Worm (Caenorhabditis elegans): ENCODE results near the gene Y116A8C.40.

The Y116A8C.40 gene

DNA sequence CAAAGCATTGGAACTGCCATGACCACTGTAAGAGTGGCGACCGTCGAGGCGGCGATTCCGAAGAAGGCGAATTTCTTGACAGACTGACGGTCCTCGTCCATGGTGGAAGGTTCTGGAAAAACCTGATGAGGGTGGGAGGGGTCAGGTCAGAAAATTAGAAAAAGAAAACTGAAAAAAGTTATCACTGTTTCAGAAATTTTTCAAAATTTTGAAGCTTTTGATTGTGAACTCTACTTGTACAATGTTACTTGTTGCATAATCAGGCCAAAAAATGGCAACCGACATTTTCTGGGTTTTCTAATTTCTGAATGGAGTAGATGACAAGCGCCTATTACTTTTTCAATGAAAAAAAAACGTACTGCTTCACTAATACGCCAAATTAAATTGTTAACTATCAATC, 32.9 kb upstream of the Y116A8C.40 start, which contains the start of gene col-138:
Gene col-138, minus strand, starts transcription at position 101 of the 400 bp plus-strand sequence.
- TF ChIP-seq unc-130 (GFP tag; optimal IDR thresholded peaks at IDR 0.05) (no peak), lin-54 (GFP tag; optimal IDR thresholded peaks at IDR 0.05) (no peak), xnd-1 (tag; optimal IDR thresholded peaks at IDR 0.05) (no peak), tbx-9 (tag; optimal IDR thresholded peaks at IDR 0.05; ENCODE audit: borderline replicate concordance) (no peak), madf-3 (GFP tag; IDR thresholded peaks at IDR 0.05) (no peak), ceh-58 (GFP tag; IDR thresholded peaks at IDR 0.05) (no peak), aptf-3 (GFP tag; IDR thresholded peaks at IDR 0.05) (no peak), let-607 (tag; optimal IDR thresholded peaks at IDR 0.05) (no peak), aptf-2 (GFP tag; conservative IDR thresholded peaks at IDR 0.05) (no peak), snpc-3.4 (tag; optimal IDR thresholded peaks at IDR 0.05) (no peak), cebp-1 (GFP tag; IDR thresholded peaks at IDR 0.05) (no peak), cebp-1 (tag; optimal IDR thresholded peaks at IDR 0.05) (no peak), ztf-22 (GFP tag; optimal IDR thresholded peaks at IDR 0.05) (no peak), nhr-90 (tag; optimal IDR thresholded peaks at IDR 0.05) (no peak), gei-17 (GFP tag; optimal IDR thresholded peaks at IDR 0.05) (no peak), F37B4.10 (GFP tag; IDR thresholded peaks at IDR 0.05) (no peak), hlh-26 (GFP tag; conservative IDR thresholded peaks at IDR 0.05) (no peak), egl-44 (GFP tag; IDR thresholded peaks at IDR 0.05) (no peak), mel-28 (tag; optimal IDR thresholded peaks at IDR 0.05; ENCODE audit: borderline replicate concordance) (no peak)

DNA sequence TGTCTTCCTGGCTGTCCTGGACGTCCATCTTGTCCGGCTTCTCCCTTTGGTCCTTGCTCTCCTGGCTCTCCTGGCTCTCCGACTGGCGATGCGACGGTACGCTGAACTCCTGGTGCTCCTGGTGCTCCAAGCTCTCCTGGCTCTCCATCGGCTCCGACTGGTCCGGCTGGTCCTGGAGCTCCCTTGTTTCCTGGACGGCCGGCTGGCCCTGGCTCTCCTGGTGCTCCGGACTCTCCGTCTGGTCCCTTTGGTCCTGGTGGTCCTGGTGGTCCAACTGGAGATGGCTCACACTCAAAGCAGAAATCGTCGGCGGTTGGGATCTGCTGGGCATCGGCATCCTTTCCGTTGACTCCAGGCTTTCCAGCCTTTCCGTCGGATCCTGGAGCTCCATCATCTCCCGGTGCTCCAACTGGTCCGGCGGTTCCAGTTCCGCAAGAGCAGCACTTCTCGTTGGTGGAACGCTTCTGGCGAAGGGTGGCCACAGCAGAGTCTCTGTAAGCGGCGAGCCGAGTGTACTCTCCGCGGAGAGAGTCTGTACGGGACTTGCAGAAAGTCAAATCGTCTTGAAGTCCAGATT, 32.3 kb upstream of the Y116A8C.40 start:
- TF ChIP-seq nhr-179 (tag; optimal IDR thresholded peaks at IDR 0.05) (peak; percentile 39), attf-6 (GFP tag; IDR thresholded peaks at IDR 0.05) (no peak), Y79H2A.3 (GFP tag; conservative IDR thresholded peaks at IDR 0.05) (no peak), madf-10 (tag; optimal IDR thresholded peaks at IDR 0.05) (no peak), zfh-2 (GFP tag; conservative IDR thresholded peaks at IDR 0.05) (peak; percentile 91), egrh-3 (GFP tag; IDR thresholded peaks at IDR 0.05) (peak; percentile 96)

- TF ChIP-seq attf-3 (GFP tag; conservative IDR thresholded peaks at IDR 0.05) = no peak
- TF ChIP-seq bed-1 (GFP tag; IDR thresholded peaks at IDR 0.05) = no peak
- TF ChIP-seq snpc-4 (GFP tag; optimal IDR thresholded peaks at IDR 0.05) = no peak
- TF ChIP-seq snpc-4 (tag; optimal IDR thresholded peaks at IDR 0.05) = peak in 3 of 4 experiments; percentile 12 to 59 (median 18)
Measured at ce11 chrIV:17179565-17179964, 28.8 kb upstream of the Y116A8C.40 start.

DNA sequence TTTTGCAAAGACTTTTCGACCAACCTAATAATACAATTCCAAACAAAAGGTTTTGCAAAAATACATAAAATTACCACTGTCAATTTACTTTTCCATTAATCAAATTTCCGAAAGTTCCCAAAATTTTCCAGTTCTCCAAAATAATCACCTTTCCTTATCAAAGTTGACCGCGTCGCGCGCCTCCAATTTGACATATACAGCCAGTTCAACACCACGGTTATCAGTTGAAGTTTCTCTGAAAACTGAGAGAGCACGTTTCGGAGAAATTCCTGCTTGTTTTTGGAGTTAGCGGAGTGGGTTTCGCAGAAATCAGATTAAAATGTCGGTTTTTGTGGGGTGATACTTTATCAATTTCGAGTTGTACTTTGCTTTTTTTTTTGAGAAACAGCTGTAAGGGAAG, 28.3 kb upstream of the Y116A8C.40 start:
- TF ChIP-seq B0336.3 (GFP tag; IDR thresholded peaks at IDR 0.05) = no peak
- TF ChIP-seq lsy-27 (tag; optimal IDR thresholded peaks at IDR 0.05; ENCODE audit: borderline replicate concordance, insufficient read depth) = no peak
- peak; percentile 55 for TF ChIP-seq nhr-80 (tag; optimal IDR thresholded peaks at IDR 0.05)
- TF ChIP-seq sdz-38 (tag; optimal IDR thresholded peaks at IDR 0.05) = no peak
- peak; percentile 32; the same call in 1 of the 2 replicates for TF ChIP-seq dox-1 (GFP tag; IDR thresholded peaks at IDR 0.05)
- TF ChIP-seq F52B5.7 (tag; optimal IDR thresholded peaks at IDR 0.05) = no peak
- TF ChIP-seq ekl-4 (GFP tag; IDR thresholded peaks at IDR 0.05) = no peak
- TF ChIP-seq ceh-27 (GFP tag; optimal IDR thresholded peaks at IDR 0.05) = no peak
- TF ChIP-seq lin-26 (GFP tag; IDR thresholded peaks at IDR 0.05) = no peak

Measured in whole organism, young adult.